Fruit fly (Drosophila melanogaster): Measurements from ENCODE around the gene Arpc4.

DNA sequence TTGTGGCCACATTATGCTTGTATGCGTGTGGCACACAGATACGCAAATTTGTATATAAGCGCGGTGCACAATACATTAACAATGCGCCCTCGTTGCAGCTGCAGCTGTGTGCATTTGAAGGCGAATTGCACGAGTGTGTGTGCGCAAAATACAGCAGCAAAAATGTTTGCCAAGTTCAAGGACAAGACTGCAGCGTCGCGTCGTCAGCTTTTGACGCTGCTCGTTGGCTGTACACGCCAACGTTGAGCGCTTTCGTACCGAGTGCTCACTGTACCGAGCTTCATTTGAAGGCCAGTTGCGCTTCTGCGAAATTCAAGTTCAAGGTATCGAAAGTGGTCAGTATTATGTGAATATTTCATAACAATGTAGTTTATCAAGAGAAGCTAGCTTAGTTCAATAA, 38.2 kb upstream of the Arpc4 start:
- TF ChIP-seq CG34367 (tag; optimal IDR thresholded peaks at IDR 0.05) (no peak), CG17806 (tag; optimal IDR thresholded peaks at IDR 0.05) (no peak), CG14655 (GFP tag; optimal IDR thresholded peaks at IDR 0.05) (no peak), CG13204 (GFP tag; optimal IDR thresholded peaks at IDR 0.05) (no peak), CG10348 (GFP tag; IDR thresholded peaks at IDR 0.05) (no peak), CG4496 (GFP tag; IDR thresholded peaks at IDR 0.05) (no peak), gl (tag; optimal IDR thresholded peaks at IDR 0.05) (no peak), D1 (tag; optimal IDR thresholded peaks at IDR 0.05) (no peak), EcR (GFP tag; optimal IDR thresholded peaks at IDR 0.05) (no peak), CG12605 (GFP tag; IDR thresholded peaks at IDR 0.05) (no peak), fd96Ca (GFP tag; IDR thresholded peaks at IDR 0.05) (no peak), Pif1B (GFP tag; optimal IDR thresholded peaks at IDR 0.05) (no peak)
